Worm (Caenorhabditis elegans): Measurements from ENCODE around the gene D1054.19.
A peak's percentile ranks its signal among the peaks of the same experiment; 100 is the strongest.

D1054.19 gene

DNA sequence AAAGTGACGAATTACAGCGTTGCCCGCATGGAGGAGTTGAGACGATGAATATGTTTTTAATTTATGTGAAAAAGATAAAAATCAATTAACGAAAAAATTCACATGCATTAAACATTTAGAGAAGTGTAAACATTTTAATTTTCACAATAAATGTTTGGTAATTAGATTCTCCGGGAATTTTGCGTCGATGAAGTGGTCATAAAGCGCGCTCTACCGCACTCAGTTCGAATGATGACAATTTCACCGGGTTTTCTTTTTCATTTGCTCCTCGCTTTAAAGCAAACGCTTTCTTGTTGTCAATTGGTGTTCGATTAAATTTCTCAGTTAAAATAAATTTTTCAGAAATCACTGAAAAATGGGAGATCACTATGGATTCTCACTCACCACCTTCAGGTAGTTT is 25.6 kb upstream of the D1054.19 start, which contains the start of the genes D1054.1 and pas-2 (continued):
- TF ChIP-seq lin-14 (GFP tag; optimal IDR thresholded peaks at IDR 0.05) (peak; percentile 54), nhr-28 (tag; optimal IDR thresholded peaks at IDR 0.05) (no peak), ceh-63 (GFP tag; optimal IDR thresholded peaks at IDR 0.05) (no peak), dsc-1 (tag; optimal IDR thresholded peaks at IDR 0.05) (no peak), mep-1 (tag; optimal IDR thresholded peaks at IDR 0.05) (peak; percentile 45)

DNA sequence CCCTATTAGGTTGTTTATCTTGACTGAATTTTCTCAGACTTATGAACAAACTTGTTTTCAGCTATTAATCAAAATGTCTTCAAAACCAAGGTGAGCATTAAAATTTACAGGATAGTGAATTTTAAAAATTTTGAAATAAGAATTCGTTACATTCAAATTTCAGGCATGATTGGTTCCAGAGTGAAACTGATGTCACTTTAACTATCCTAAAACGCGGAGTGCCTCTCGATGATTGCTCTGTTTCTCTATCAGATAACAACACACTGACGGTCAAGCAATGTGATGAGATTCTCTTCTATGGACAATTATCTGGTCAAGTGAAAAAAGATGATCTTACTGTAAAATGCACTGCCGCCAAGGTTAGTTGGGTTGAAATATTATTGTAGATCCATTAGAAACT is 24.2 kb upstream of the D1054.19 start, which contains the start of gene D1054.3:
Gene D1054.3, plus strand, starts transcription at position 62 of the 400 bp plus-strand sequence.
- TF ChIP-seq nhr-28 (tag; optimal IDR thresholded peaks at IDR 0.05), result no peak
- TF ChIP-seq blmp-1 (tag; optimal IDR thresholded peaks at IDR 0.05), result no peak
- no peak for TF ChIP-seq dsc-1 (tag; optimal IDR thresholded peaks at IDR 0.05)
- TF ChIP-seq pqm-1 (tag; optimal IDR thresholded peaks at IDR 0.05), result no peak
- TF ChIP-seq nhr-84 (tag; optimal IDR thresholded peaks at IDR 0.05), result no peak
- no peak for TF ChIP-seq nhr-90 (tag; optimal IDR thresholded peaks at IDR 0.05; ENCODE audit: poor library complexity)
- no peak for TF ChIP-seq mep-1 (tag; optimal IDR thresholded peaks at IDR 0.05)
- no peak for TF ChIP-seq pax-3 (tag; optimal IDR thresholded peaks at IDR 0.05)
- no peak for TF ChIP-seq egl-27 (tag; optimal IDR thresholded peaks at IDR 0.05)
- TF ChIP-seq pag-3 (tag; optimal IDR thresholded peaks at IDR 0.05; ENCODE audit: borderline replicate concordance, insufficient read depth), result no peak
- no peak for TF ChIP-seq fkh-4 (tag; optimal IDR thresholded peaks at IDR 0.05; ENCODE audit: borderline replicate concordance)
- TF ChIP-seq unc-98 (GFP tag; IDR thresholded peaks at IDR 0.05), result no peak
- TF ChIP-seq unc-130 (tag; optimal IDR thresholded peaks at IDR 0.05), result no peak
- no peak for TF ChIP-seq snu-23 (GFP tag; optimal IDR thresholded peaks at IDR 0.05)
- no peak for TF ChIP-seq vab-15 (tag; optimal IDR thresholded peaks at IDR 0.05)

DNA sequence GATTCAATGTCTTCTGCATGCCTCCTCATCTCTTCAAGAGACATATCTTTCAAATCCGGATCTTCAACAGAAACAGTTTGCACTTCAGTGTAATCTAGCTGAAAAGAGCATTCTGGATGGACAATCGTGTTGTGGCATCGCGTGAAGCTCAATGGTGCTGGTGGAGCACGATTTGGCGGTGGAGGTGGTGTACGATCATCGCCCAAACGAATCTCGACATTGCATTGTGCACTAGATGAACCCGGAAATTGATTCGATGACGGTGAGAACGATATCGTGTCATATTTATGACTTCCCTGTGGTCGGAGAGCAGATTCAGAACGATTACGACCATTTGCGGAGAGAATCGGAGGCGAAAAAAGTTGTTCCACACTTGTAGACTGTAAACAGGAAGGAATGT is 22.4 kb upstream of the D1054.19 start:
- peak; percentile 19 for TF ChIP-seq nhr-85 (tag)
- no peak for TF ChIP-seq rnt-1 (tag; optimal IDR thresholded peaks at IDR 0.05)

DNA sequence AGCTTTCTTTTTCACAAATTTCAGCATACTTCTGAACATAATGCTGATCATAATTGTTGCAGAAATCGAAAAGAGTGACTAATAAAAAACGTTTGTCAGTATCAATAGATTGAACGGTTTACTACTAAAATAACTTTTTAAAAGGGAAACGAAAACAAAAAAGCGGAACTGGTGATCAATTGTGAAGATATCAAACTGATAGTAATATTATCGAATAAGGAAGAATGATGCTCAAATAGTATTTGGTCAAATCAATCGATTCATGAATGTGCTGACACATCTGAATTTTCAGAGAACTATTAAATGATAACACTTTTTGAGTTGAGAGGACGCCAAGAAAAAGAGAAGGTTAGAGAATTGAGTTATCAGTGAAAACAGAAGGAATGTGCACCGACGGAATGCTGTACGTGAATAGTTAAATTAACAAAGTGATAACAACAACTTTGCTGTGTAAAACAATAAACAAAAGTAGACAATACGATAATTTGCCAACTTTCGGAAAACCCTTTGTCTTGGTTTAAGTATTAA is 19.0 kb upstream of the D1054.19 start, which contains the start of gene D1054.5:
Gene D1054.5, minus strand, starts transcription at position 51 of the 528 bp plus-strand sequence.
- TF ChIP-seq jun-1 (tag; optimal IDR thresholded peaks at IDR 0.05) (peak; percentile 30), elt-2 (tag; optimal IDR thresholded peaks at IDR 0.05) (peak; percentile 94), efl-3 (GFP tag; optimal IDR thresholded peaks at IDR 0.05) (no peak), fkh-8 (tag; optimal IDR thresholded peaks at IDR 0.05) (no peak), efl-1 (optimal IDR thresholded peaks at IDR 0.05) (no peak), efl-1 (GFP tag; optimal IDR thresholded peaks at IDR 0.05 in 1 of 2) (no peak), fkh-4 (tag; optimal IDR thresholded peaks at IDR 0.05; ENCODE audit: borderline replicate concordance) (no peak), nhr-47 (tag; optimal IDR thresholded peaks at IDR 0.05) (no peak), nhr-85 (tag) (no peak), unc-62 (GFP tag; optimal IDR thresholded peaks at IDR 0.05) (no peak), ama-1 (optimal IDR thresholded peaks at IDR 0.05) (no peak)

ce11 chrV:10784011-10784410 is 11.6 kb upstream of the D1054.19 start, which contains the start of gene D1054.8:
Gene D1054.8, plus strand, starts transcription at chrV:10784311.
- TF ChIP-seq sox-4 (tag; optimal IDR thresholded peaks at IDR 0.05), result no peak
- no peak for TF ChIP-seq ama-1 (optimal IDR thresholded peaks at IDR 0.05)
- no peak for TF ChIP-seq nhr-84 (tag; optimal IDR thresholded peaks at IDR 0.05)
- no peak for TF ChIP-seq lin-13 (GFP tag; optimal IDR thresholded peaks at IDR 0.05)
- no peak for TF ChIP-seq nhr-76 (tag; optimal IDR thresholded peaks at IDR 0.05)
- TF ChIP-seq aly-2 (tag; optimal IDR thresholded peaks at IDR 0.05), result no peak
- no peak for TF ChIP-seq snu-23 (GFP tag; optimal IDR thresholded peaks at IDR 0.05)
- TF ChIP-seq F16B12.6 (tag; optimal IDR thresholded peaks at IDR 0.05), result no peak
- TF ChIP-seq zag-1 (tag; optimal IDR thresholded peaks at IDR 0.05), result no peak
- no peak for TF ChIP-seq C04F5.9 (tag; optimal IDR thresholded peaks at IDR 0.05)
- TF ChIP-seq efl-3 (GFP tag; optimal IDR thresholded peaks at IDR 0.05), result no peak

Data from whole organism, L1 larva.